Worm (Caenorhabditis elegans) whole organism, L2 larva: ENCODE data around the gene catp-6.
A peak's percentile ranks its signal among the peaks of the same experiment; 100 is the strongest.

Source experiments
- C34F6.9 ChIP-seq: fragments of 150-350 bp; optimal IDR thresholded peaks from 2 replicates; lab custom pipeline; 2014; ENCODE audit warnings: missing biosample characterization, missing genetic modification characterization
- R02D3.7 ChIP-seq: fragments of 150-350 bp; optimal IDR thresholded peaks from 2 replicates; lab custom pipeline; 2014; ENCODE audit warnings: missing biosample characterization, missing genetic modification characterization
- Y55F3AM.14 ChIP-seq: fragments of 200-800 bp; sonication (Bioruptor generic); optimal IDR thresholded peaks from 2 replicates; lab custom pipeline; 2018; ENCODE audit warnings: mild to moderate bottlenecking, missing genetic modification characterization, missing compliant biosample characterization
- ZK546.5 ChIP-seq: sonication (generic microtip); optimal IDR thresholded peaks from 2 replicates; lab custom pipeline; 2017; ENCODE audit warnings: missing biosample characterization, missing genetic modification characterization
- alr-1 ChIP-seq: fragments of 150-350 bp; optimal IDR thresholded peaks from 2 replicates; lab custom pipeline; 2014; ENCODE audit warnings: missing biosample characterization, missing genetic modification characterization
- blmp-1 ChIP-seq: sonication (generic microtip); optimal IDR thresholded peaks from 2 replicates; lab custom pipeline; 2017; ENCODE audit warnings: missing genetic modification characterization, mild to moderate bottlenecking, missing compliant biosample characterization, antibody characterized with exemption, moderate library complexity; ENCODE audit not compliant: insufficient read depth
- ceh-16 ChIP-seq: fragments of 150-350 bp; optimal IDR thresholded peaks from 2 replicates; lab custom pipeline; 2014; ENCODE audit warnings: missing biosample characterization, missing genetic modification characterization
- ceh-82 ChIP-seq: fragments of 150-350 bp; optimal IDR thresholded peaks from 2 replicates; lab custom pipeline; 2014; ENCODE audit warnings: missing biosample characterization, missing genetic modification characterization
- crh-2 ChIP-seq: sonication (generic microtip); optimal IDR thresholded peaks from 2 replicates; lab custom pipeline; 2017; ENCODE audit warnings: missing biosample characterization, missing genetic modification characterization
- dmd-4 ChIP-seq: sonication (generic microtip); optimal IDR thresholded peaks from 2 replicates; lab custom pipeline; 2017; ENCODE audit warnings: missing biosample characterization, missing genetic modification characterization
- elt-1 ChIP-seq: fragments of 150-350 bp; optimal IDR thresholded peaks from 2 replicates; lab custom pipeline; 2014; ENCODE audit warnings: missing biosample characterization, missing genetic modification characterization
- elt-3 ChIP-seq: sonication (generic microtip); optimal IDR thresholded peaks from 2 replicates; lab custom pipeline; 2017; ENCODE audit warnings: missing biosample characterization, missing genetic modification characterization
- fos-1 ChIP-seq: fragments of 150-350 bp; optimal IDR thresholded peaks from 2 replicates; lab custom pipeline; 2014; ENCODE audit warnings: missing biosample characterization, missing genetic modification characterization
- gmeb-1 ChIP-seq: fragments of 150-350 bp; optimal IDR thresholded peaks from 2 replicates; lab custom pipeline; 2014; ENCODE audit warnings: missing biosample characterization, missing genetic modification characterization
- lin-11 ChIP-seq: fragments of 150-350 bp; sonication (generic microtip); optimal IDR thresholded peaks from 2 replicates; lab custom pipeline; 2014; ENCODE audit warnings: missing biosample characterization, missing genetic modification characterization, inconsistent platforms, mixed read lengths
- lin-13 ChIP-seq: fragments of 150-350 bp; optimal IDR thresholded peaks from 2 replicates; lab custom pipeline; 2014; ENCODE audit warnings: missing biosample characterization, missing genetic modification reagents, missing genetic modification characterization
- lin-39 ChIP-seq: fragments of 150-350 bp; optimal IDR thresholded peaks from 2 replicates; lab custom pipeline; 2014; ENCODE audit warnings: missing biosample characterization, missing genetic modification reagents, missing genetic modification characterization
- lsy-2 ChIP-seq, 2 experiments: fragments of 150-350 bp in 1 of 2; sonication (generic microtip) in 1 of 2; optimal IDR thresholded peaks; 2 replicates each; lab custom pipeline; 2014 to 2017; ENCODE audit warnings: missing biosample characterization in 2 of 2, missing genetic modification characterization in 2 of 2
- mbf-1 ChIP-seq: sonication (generic microtip); optimal IDR thresholded peaks from 2 replicates; lab custom pipeline; 2017; ENCODE audit warnings: missing biosample characterization, missing genetic modification characterization
- mdl-1 ChIP-seq, 2 experiments: fragments of 150-350 bp in 1 of 2; sonication (generic microtip) in 1 of 2; optimal IDR thresholded peaks; 2 replicates each; lab custom pipeline; 2017; ENCODE audit warnings: missing biosample characterization in 2 of 2, missing genetic modification characterization in 2 of 2
- nhr-11 ChIP-seq: fragments of 150-350 bp; optimal IDR thresholded peaks from 2 replicates; lab custom pipeline; 2014; ENCODE audit warnings: missing biosample characterization, missing genetic modification characterization
- nhr-12 ChIP-seq: fragments of 150-350 bp; optimal IDR thresholded peaks from 2 replicates; lab custom pipeline; 2014; ENCODE audit warnings: missing biosample characterization, missing genetic modification characterization
- nhr-129 ChIP-seq: fragments of 150-350 bp; optimal IDR thresholded peaks from 2 replicates; lab custom pipeline; 2014; ENCODE audit warnings: missing biosample characterization, missing genetic modification characterization
- nhr-21 ChIP-seq: fragments of 150-350 bp; optimal IDR thresholded peaks from 2 replicates; lab custom pipeline; 2014; ENCODE audit warnings: missing biosample characterization, missing genetic modification characterization
- nhr-237 ChIP-seq: fragments of 150-350 bp; optimal IDR thresholded peaks from 2 replicates; lab custom pipeline; 2014; ENCODE audit warnings: missing biosample characterization, missing genetic modification characterization
- nhr-25 ChIP-seq: fragments of 150-350 bp; sonication (generic microtip); optimal IDR thresholded peaks from 3 replicates; lab custom pipeline; 2014; ENCODE audit warnings: missing biosample characterization, missing genetic modification characterization
- nhr-77 ChIP-seq: fragments of 150-350 bp; optimal IDR thresholded peaks from 2 replicates; lab custom pipeline; 2014; ENCODE audit warnings: missing biosample characterization, missing genetic modification characterization
- peb-1 ChIP-seq: fragments of 150-350 bp; optimal IDR thresholded peaks from 2 replicates; lab custom pipeline; 2014; ENCODE audit warnings: missing biosample characterization, missing genetic modification characterization
- sem-4 ChIP-seq: fragments of 150-350 bp; optimal IDR thresholded peaks from 2 replicates; lab custom pipeline; 2014; ENCODE audit warnings: missing biosample characterization, missing genetic modification reagents, missing genetic modification characterization
- sma-3 ChIP-seq: sonication (generic microtip); optimal IDR thresholded peaks from 2 replicates; lab custom pipeline; 2016; ENCODE audit warnings: missing genetic modification reagents, missing genetic modification characterization, missing compliant biosample characterization
- snpc-4 ChIP-seq: fragments of 150-350 bp; optimal IDR thresholded peaks from 2 replicates; lab custom pipeline; 2014; ENCODE audit warnings: missing biosample characterization, missing genetic modification characterization
- unc-55 ChIP-seq: fragments of 150-350 bp; sonication (generic microtip); optimal IDR thresholded peaks from 3 replicates; lab custom pipeline; 2014; ENCODE audit warnings: missing biosample characterization, missing genetic modification reagents, missing genetic modification characterization
- zag-1 ChIP-seq: fragments of 150-350 bp; optimal IDR thresholded peaks from 2 replicates; lab custom pipeline; 2014; ENCODE audit warnings: missing biosample characterization, missing genetic modification characterization
- ztf-1 ChIP-seq: fragments of 200-800 bp; sonication (Bioruptor generic); conservative IDR thresholded peaks from 2 replicates; pipeline ENCODE4 v1.3.6; 2022; ENCODE audit warnings: missing genetic modification characterization, missing compliant biosample characterization
- ztf-11 ChIP-seq: sonication (generic microtip); optimal IDR thresholded peaks from 2 replicates; lab custom pipeline; 2017; ENCODE audit warnings: missing biosample characterization, missing genetic modification characterization
- ztf-4 ChIP-seq: fragments of 150-350 bp; optimal IDR thresholded peaks from 2 replicates; lab custom pipeline; 2014; ENCODE audit warnings: missing biosample characterization, missing genetic modification characterization

catp-6 gene

DNA sequence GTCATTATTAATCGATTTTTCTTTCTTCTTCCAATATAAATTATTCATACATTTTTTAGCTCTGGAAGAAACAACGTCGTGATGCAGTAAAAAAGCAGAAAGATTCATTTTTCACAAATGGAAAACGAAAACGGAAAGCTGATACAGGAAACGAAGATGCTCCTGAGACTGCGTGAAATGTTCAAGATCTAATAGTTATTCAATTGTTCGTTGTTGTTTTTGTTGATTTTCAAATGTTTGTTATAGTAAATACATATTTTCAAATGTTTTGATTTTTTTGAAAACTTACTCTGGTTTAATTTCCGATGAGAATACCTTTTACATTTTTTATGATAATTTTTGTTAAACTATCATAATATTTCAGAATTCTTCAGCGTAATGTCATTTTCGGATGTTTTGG is 39.4 kb upstream of the catp-6 start, which contains the start of gene K07F5.16:
Gene K07F5.16 (plus strand): TSS at position 301 of the 400 bp plus-strand sequence.
- TF ChIP-seq ceh-82 (tag; lab: Kevin White, UChicago): no peak
- no peak for TF ChIP-seq crh-2 (tag; lab: Kevin White, UChicago)
- TF ChIP-seq mdl-1 (tag; optimal IDR thresholded peaks at IDR 0.05; lab: Kevin White, UChicago): no peak
- TF ChIP-seq snpc-4 (tag; lab: Kevin White, UChicago): no peak
- no peak for TF ChIP-seq ztf-11 (tag; lab: Kevin White, UChicago)
- TF ChIP-seq ztf-4 (tag; lab: Kevin White, UChicago): no peak
- TF ChIP-seq alr-1: no peak
- no peak for TF ChIP-seq nhr-21 (tag; lab: Kevin White, UChicago)
- TF ChIP-seq nhr-129 (tag; lab: Kevin White, UChicago): no peak
- no peak for TF ChIP-seq elt-3
- TF ChIP-seq dmd-4 (tag; lab: Kevin White, UChicago): no peak
- TF ChIP-seq blmp-1: no peak
- no peak for TF ChIP-seq nhr-237 (tag; lab: Kevin White, UChicago)
- TF ChIP-seq nhr-11 (tag; lab: Kevin White, UChicago): no peak
- no peak for TF ChIP-seq zag-1 (tag; lab: Kevin White, UChicago)
- no peak for TF ChIP-seq lin-13
- TF ChIP-seq unc-55 (GFP tag; lab: Kevin White, UChicago): no peak

ce11 chrIV:9861921-9862320 is 37.5 kb upstream of the catp-6 start, which contains the start of gene K07F5.14:
TSS of gene K07F5.14 (plus strand) at chrIV:9862221.
- TF ChIP-seq peb-1 (tag; lab: Kevin White, UChicago) (no peak), R02D3.7 (tag; lab: Kevin White, UChicago) (no peak), elt-1 (tag; lab: Kevin White, UChicago) (no peak), gmeb-1 (tag; lab: Kevin White, UChicago) (no peak), ZK546.5 (tag; lab: Kevin White, UChicago) (no peak), nhr-11 (tag; lab: Kevin White, UChicago) (no peak), ceh-16 (tag; lab: Kevin White, UChicago) (no peak)
- TF ChIP-seq, all 48 proteins: peak for 0

DNA sequence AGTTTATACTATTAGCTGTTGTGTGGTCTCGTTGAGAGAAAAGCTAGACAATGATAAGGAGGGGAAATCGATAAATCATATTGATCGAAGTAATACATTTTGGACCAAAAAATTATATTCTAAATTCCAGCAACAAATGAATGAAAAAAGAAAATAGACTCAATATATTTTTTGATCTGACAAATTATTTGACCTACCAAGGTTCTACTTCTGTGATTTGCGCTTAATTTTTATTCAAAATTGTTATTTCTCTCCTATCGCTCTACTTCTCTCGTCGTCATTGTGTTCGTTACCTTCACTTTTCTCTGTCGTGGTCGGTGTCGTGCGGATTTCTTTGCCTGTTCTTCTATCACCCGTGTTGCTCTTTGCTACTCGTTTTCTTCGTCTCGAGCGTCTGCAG is 34.6 kb upstream of the catp-6 start:
- TF ChIP-seq Y55F3AM.14 (GFP tag; lab: Kevin White, UChicago) (no peak), ztf-1 (no peak), lin-13 (no peak), lsy-2 (tag; optimal IDR thresholded peaks at IDR 0.05; lab: Kevin White, UChicago) (no peak), mdl-1 (tag; optimal IDR thresholded peaks at IDR 0.05; lab: Kevin White, UChicago) (no peak), zag-1 (tag; lab: Kevin White, UChicago) (no peak), nhr-12 (tag; lab: Kevin White, UChicago) (no peak)

DNA sequence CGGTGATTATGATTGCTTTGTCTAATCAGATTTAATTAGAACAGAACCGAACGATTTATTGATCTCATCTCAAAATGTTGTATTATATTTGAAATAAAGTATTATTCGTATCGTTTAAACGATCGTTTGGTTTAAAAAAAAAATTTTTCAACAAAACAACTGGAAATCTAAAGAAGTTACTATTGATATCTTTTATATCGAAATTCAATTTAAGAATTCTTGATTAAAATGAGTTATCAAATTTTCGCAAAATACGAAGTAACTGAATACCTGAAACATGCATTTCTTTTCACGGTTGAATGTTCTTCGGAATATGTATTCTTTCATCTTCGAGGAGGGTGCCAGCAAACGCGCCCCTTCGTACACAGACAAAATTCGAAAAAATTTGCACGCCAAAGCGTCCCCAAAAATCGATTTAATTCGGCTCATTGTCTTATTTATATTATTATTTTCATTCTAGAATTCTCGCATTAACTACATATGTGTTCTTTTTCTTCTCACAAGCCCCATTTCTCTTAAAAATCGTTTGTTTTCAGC is 33.6 kb upstream of the catp-6 start, which contains the start of gene npp-1:
Gene npp-1 (plus strand): TSS at position 537 of the 537 bp plus-strand sequence.
- no peak for TF ChIP-seq alr-1
- no peak for TF ChIP-seq blmp-1
- no peak for TF ChIP-seq ztf-4 (tag; lab: Kevin White, UChicago)
- TF ChIP-seq dmd-4 (tag; lab: Kevin White, UChicago): no peak
- TF ChIP-seq ceh-16 (tag; lab: Kevin White, UChicago): no peak
- TF ChIP-seq mbf-1: no peak
- TF ChIP-seq C34F6.9: peak; percentile 70
- TF ChIP-seq nhr-21 (tag; lab: Kevin White, UChicago): no peak
- no peak for TF ChIP-seq ztf-11 (tag; lab: Kevin White, UChicago)
- peak; percentile 62 for TF ChIP-seq unc-55 (GFP tag; lab: Kevin White, UChicago)
- no peak for TF ChIP-seq nhr-25 (tag; lab: Kevin White, UChicago)
- TF ChIP-seq sem-4 (tag; lab: Kevin White, UChicago): no peak
- peak; percentile 32 for TF ChIP-seq gmeb-1 (tag; lab: Kevin White, UChicago)
- TF ChIP-seq lin-11 (tag; lab: Kevin White, UChicago): no peak
- peak; percentile 61 for TF ChIP-seq nhr-129 (tag; lab: Kevin White, UChicago)
- no peak for TF ChIP-seq nhr-77
- peak; percentile 2 for TF ChIP-seq fos-1 (tag; lab: Kevin White, UChicago)
- TF ChIP-seq lin-39 (tag; lab: Kevin White, UChicago): no peak
- TF ChIP-seq Y55F3AM.14 (GFP tag; lab: Kevin White, UChicago): no peak
- TF ChIP-seq mdl-1 (tag; optimal IDR thresholded peaks at IDR 0.05; lab: Kevin White, UChicago): no peak
- no peak for TF ChIP-seq ZK546.5 (tag; lab: Kevin White, UChicago)
- peak; percentile 4 for TF ChIP-seq crh-2 (tag; lab: Kevin White, UChicago)
- no peak for TF ChIP-seq sma-3 (GFP tag; lab: Kevin White, UChicago)
- TF ChIP-seq snpc-4 (tag; lab: Kevin White, UChicago): no peak
- TF ChIP-seq peb-1 (tag; lab: Kevin White, UChicago): no peak
- TF ChIP-seq nhr-12 (tag; lab: Kevin White, UChicago): no peak
- TF ChIP-seq, all 48 proteins: peak for 6
